Fruit fly (Drosophila melanogaster) whole organism, prepupa: ENCODE data around the gene ND-ASHI.

Experiments
- Blimp-1 ChIP-seq: fragments of 200-800 bp; sonication (Bioruptor generic); optimal IDR thresholded peaks from 3 replicates; lab custom pipeline; 2017; ENCODE audit warnings: missing biosample characterization, missing genetic modification characterization, mild to moderate bottlenecking, moderate library complexity, missing genetic modification reagents
- CG10631 ChIP-seq: fragments of 200-800 bp; sonication (Bioruptor generic); optimal IDR thresholded peaks from 2 replicates; lab custom pipeline; 2016; ENCODE audit warnings: missing biosample characterization, missing genetic modification characterization
- CG10669 ChIP-seq: fragments of 200-800 bp; sonication (Bioruptor generic); optimal IDR thresholded peaks from 3 replicates; lab custom pipeline; 2018; ENCODE audit warnings: missing biosample characterization, mild to moderate bottlenecking, missing genetic modification characterization, moderate library complexity
- CG11294 ChIP-seq: fragments of 200-800 bp; sonication (Bioruptor generic); IDR thresholded peaks from 2 replicates; pipeline ENCODE4 v1.3.6; 2022; ENCODE audit warnings: missing biosample characterization, missing genetic modification characterization
- CG11762 ChIP-seq: fragments of 200-800 bp; sonication (Bioruptor generic); optimal IDR thresholded peaks from 3 replicates; lab custom pipeline; 2016; ENCODE audit warnings: missing biosample characterization, missing genetic modification characterization; ENCODE audit not compliant: insufficient read depth
- CG11902 ChIP-seq: fragments of 200-800 bp; sonication (Bioruptor generic); optimal IDR thresholded peaks from 3 replicates; lab custom pipeline; 2016; ENCODE audit warnings: missing biosample characterization, missing genetic modification characterization
- CG1621 ChIP-seq: fragments of 200-800 bp; sonication (Bioruptor generic); optimal IDR thresholded peaks from 3 replicates; lab custom pipeline; 2018; ENCODE audit warnings: missing biosample characterization, mild to moderate bottlenecking, missing genetic modification characterization
- CG16779 ChIP-seq: fragments of 200-800 bp; sonication (Bioruptor generic); optimal IDR thresholded peaks from 3 replicates; lab custom pipeline; 2017; ENCODE audit warnings: missing biosample characterization, mild to moderate bottlenecking, missing genetic modification characterization
- CG3032 ChIP-seq: fragments of 200-800 bp; optimal IDR thresholded peaks from 2 replicates; lab custom pipeline; 2019; ENCODE audit warnings: missing biosample characterization, mild to moderate bottlenecking, missing genetic modification characterization, moderate library complexity
- CG32006 ChIP-seq: fragments of 200-800 bp; sonication (Bioruptor generic); optimal IDR thresholded peaks from 3 replicates; lab custom pipeline; 2017; ENCODE audit warnings: missing biosample characterization, mild to moderate bottlenecking, missing genetic modification characterization
- CG34406 ChIP-seq: fragments of 200-800 bp; sonication (Bioruptor generic); optimal IDR thresholded peaks from 3 replicates; lab custom pipeline; 2016; ENCODE audit warnings: missing biosample characterization, missing genetic modification characterization
- CG3919 ChIP-seq: fragments of 200-800 bp; sonication (Bioruptor generic); optimal IDR thresholded peaks from 3 replicates; lab custom pipeline; 2016; ENCODE audit warnings: missing biosample characterization, missing genetic modification characterization
- CG4318 ChIP-seq: fragments of 200-800 bp; sonication (Bioruptor generic); optimal IDR thresholded peaks from 3 replicates; lab custom pipeline; 2017; ENCODE audit warnings: missing biosample characterization, mild to moderate bottlenecking, missing genetic modification characterization
- CG6276 ChIP-seq: fragments of 200-800 bp; sonication (Bioruptor generic); optimal IDR thresholded peaks from 2 replicates; lab custom pipeline; 2017; ENCODE audit warnings: missing biosample characterization, mild to moderate bottlenecking, missing genetic modification characterization
- CG6792 ChIP-seq: fragments of 200-800 bp; sonication (Bioruptor generic); optimal IDR thresholded peaks from 3 replicates; lab custom pipeline; 2016; ENCODE audit warnings: missing biosample characterization, missing genetic modification characterization
- CG6808 ChIP-seq: fragments of 200-800 bp; sonication (Bioruptor generic); optimal IDR thresholded peaks from 3 replicates; lab custom pipeline; 2017; ENCODE audit warnings: missing biosample characterization, missing genetic modification characterization, mild to moderate bottlenecking, moderate library complexity, missing genetic modification reagents
- CG6854 ChIP-seq: fragments of 200-800 bp; sonication (Bioruptor generic); optimal IDR thresholded peaks from 2 replicates; lab custom pipeline; 2017; ENCODE audit warnings: missing biosample characterization, mild to moderate bottlenecking, missing genetic modification characterization
- CG7368 ChIP-seq: fragments of 200-800 bp; sonication (Bioruptor generic); optimal IDR thresholded peaks from 3 replicates; lab custom pipeline; 2016; ENCODE audit warnings: missing biosample characterization, missing genetic modification characterization
- CG8119 ChIP-seq: fragments of 200-800 bp; sonication (Bioruptor generic); IDR thresholded peaks from 3 replicates; pipeline ENCODE4 v1.3.6; 2022; ENCODE audit warnings: missing biosample characterization, missing genetic modification characterization
- CG8319 ChIP-seq: fragments of 200-800 bp; sonication (Bioruptor generic); optimal IDR thresholded peaks from 3 replicates; lab custom pipeline; 2016; ENCODE audit warnings: missing biosample characterization, missing genetic modification characterization
- CG9139 ChIP-seq: fragments of 200-800 bp; sonication (Bioruptor generic); optimal IDR thresholded peaks from 3 replicates; lab custom pipeline; 2017; ENCODE audit warnings: missing biosample characterization, mild to moderate bottlenecking, missing genetic modification characterization
- Eip75B ChIP-seq: fragments of 200-800 bp; sonication (Bioruptor generic); optimal IDR thresholded peaks from 3 replicates; lab custom pipeline; 2016; ENCODE audit warnings: missing biosample characterization, missing genetic modification characterization
- Eip78C ChIP-seq: fragments of 200-800 bp; sonication (Bioruptor generic); peaks from one replicate; lab custom pipeline; 2016; ENCODE audit warnings: missing biosample characterization, missing genetic modification characterization
- Eip93F ChIP-seq: fragments of 200-800 bp; sonication (Bioruptor generic); optimal IDR thresholded peaks from 2 replicates; lab custom pipeline; 2016; ENCODE audit warnings: missing biosample characterization, mild to moderate bottlenecking, missing genetic modification characterization
- Ets21C ChIP-seq: fragments of 200-800 bp; sonication (Bioruptor generic); optimal IDR thresholded peaks from 3 replicates; lab custom pipeline; 2016; ENCODE audit warnings: missing biosample characterization, missing genetic modification characterization
- Ets96B ChIP-seq: fragments of 200-800 bp; optimal IDR thresholded peaks from 2 replicates; lab custom pipeline; 2019; ENCODE audit warnings: missing biosample characterization, mild to moderate bottlenecking, missing genetic modification characterization, moderate library complexity
- Gug ChIP-seq: fragments of 200-800 bp; sonication (Bioruptor generic); IDR thresholded peaks from 2 replicates; pipeline ENCODE4 v1.3.6; 2022; ENCODE audit warnings: missing biosample characterization, missing genetic modification characterization
- Hr39 ChIP-seq: fragments of 200-800 bp; sonication (Bioruptor generic); optimal IDR thresholded peaks from 2 replicates; lab custom pipeline; 2016; ENCODE audit warnings: missing biosample characterization, missing genetic modification characterization
- Hr4 ChIP-seq: fragments of 200-800 bp; sonication (Bioruptor generic); optimal IDR thresholded peaks from 3 replicates; lab custom pipeline; 2016; ENCODE audit warnings: missing biosample characterization, missing genetic modification characterization
- Lpt ChIP-seq: fragments of 200-800 bp; sonication (Bioruptor generic); optimal IDR thresholded peaks from 3 replicates; lab custom pipeline; 2016; ENCODE audit warnings: missing biosample characterization, missing genetic modification characterization
- Met ChIP-seq: fragments of 200-800 bp; sonication (Bioruptor generic); optimal IDR thresholded peaks from 3 replicates; lab custom pipeline; 2016; ENCODE audit warnings: missing biosample characterization, missing genetic modification characterization
- Smox ChIP-seq: fragments of 200-800 bp; sonication (Bioruptor generic); optimal IDR thresholded peaks from 3 replicates; lab custom pipeline; 2016; ENCODE audit warnings: missing biosample characterization, missing genetic modification characterization
- Sox102F ChIP-seq: fragments of 200-800 bp; sonication (Bioruptor generic); optimal IDR thresholded peaks from 2 replicates; lab custom pipeline; 2016; ENCODE audit warnings: missing biosample characterization, mild to moderate bottlenecking, missing genetic modification characterization
- Sox14 ChIP-seq: fragments of 200-800 bp; sonication (Bioruptor generic); optimal IDR thresholded peaks from 3 replicates; lab custom pipeline; 2016; ENCODE audit warnings: missing biosample characterization, missing genetic modification characterization
- Sox15 ChIP-seq: fragments of 200-800 bp; sonication (Bioruptor generic); optimal IDR thresholded peaks from 3 replicates; lab custom pipeline; 2016; ENCODE audit warnings: missing biosample characterization, missing genetic modification characterization
- achi ChIP-seq: fragments of 200-800 bp; sonication (Bioruptor generic); optimal IDR thresholded peaks from 3 replicates; lab custom pipeline; 2016; ENCODE audit warnings: missing biosample characterization, missing genetic modification characterization
- cyc ChIP-seq: fragments of 200-800 bp; sonication (Bioruptor generic); optimal IDR thresholded peaks from 3 replicates; lab custom pipeline; 2016; ENCODE audit warnings: missing biosample characterization, missing genetic modification characterization
- dac ChIP-seq: fragments of 200-800 bp; sonication (Bioruptor generic); optimal IDR thresholded peaks from 2 replicates; lab custom pipeline; 2017; ENCODE audit warnings: missing biosample characterization, mild to moderate bottlenecking, missing genetic modification characterization
- dsx ChIP-seq: fragments of 200-800 bp; optimal IDR thresholded peaks from 3 replicates; lab custom pipeline; 2019; ENCODE audit warnings: missing biosample characterization, mild to moderate bottlenecking, missing genetic modification characterization, moderate library complexity; ENCODE audit not compliant: poor library complexity, severe bottlenecking
- eg ChIP-seq: fragments of 200-800 bp; sonication (Bioruptor generic); IDR thresholded peaks from 3 replicates; pipeline ENCODE4 v1.3.6; 2022; ENCODE audit warnings: missing biosample characterization, missing genetic modification characterization
- esn ChIP-seq: fragments of 200-800 bp; sonication (Bioruptor generic); optimal IDR thresholded peaks from 2 replicates; lab custom pipeline; 2016; ENCODE audit warnings: missing biosample characterization, mild to moderate bottlenecking, missing genetic modification characterization, moderate library complexity
- fd59A ChIP-seq: fragments of 200-800 bp; sonication (Bioruptor generic); optimal IDR thresholded peaks from 2 replicates; lab custom pipeline; 2017; ENCODE audit warnings: missing biosample characterization, mild to moderate bottlenecking, missing genetic modification characterization, missing genetic modification reagents
- fd85E ChIP-seq: fragments of 200-800 bp; sonication (Bioruptor generic); optimal IDR thresholded peaks from 3 replicates; lab custom pipeline; 2016; ENCODE audit warnings: missing biosample characterization, missing genetic modification characterization
- fkh ChIP-seq: fragments of 200-800 bp; sonication (Bioruptor generic); optimal IDR thresholded peaks from 3 replicates; lab custom pipeline; 2017; ENCODE audit warnings: missing biosample characterization, mild to moderate bottlenecking, missing genetic modification characterization, moderate library complexity
- lz ChIP-seq: fragments of 200-800 bp; sonication (Bioruptor generic); optimal IDR thresholded peaks from 3 replicates; lab custom pipeline; 2016; ENCODE audit warnings: missing biosample characterization, missing genetic modification characterization
- net ChIP-seq: fragments of 200-800 bp; sonication (Bioruptor generic); optimal IDR thresholded peaks from 3 replicates; lab custom pipeline; 2016; ENCODE audit warnings: missing biosample characterization, missing genetic modification characterization
- pdm3 ChIP-seq: fragments of 200-800 bp; sonication (Bioruptor generic); optimal IDR thresholded peaks from 3 replicates; lab custom pipeline; 2016; ENCODE audit warnings: missing biosample characterization, missing genetic modification characterization
- ss ChIP-seq, 2 experiments: fragments of 200-800 bp; sonication (Bioruptor generic); optimal IDR thresholded peaks; 2 replicates in 1 of 2; 3 replicates in 1 of 2; lab custom pipeline; 2017 to 2018; ENCODE audit warnings: mild to moderate bottlenecking in 2 of 2, missing biosample characterization in 2 of 2, missing genetic modification characterization in 2 of 2, moderate library complexity in 1 of 2
- vri ChIP-seq: fragments of 200-800 bp; sonication (Bioruptor generic); optimal IDR thresholded peaks from 3 replicates; lab custom pipeline; 2016; ENCODE audit warnings: missing biosample characterization, mild to moderate bottlenecking, missing genetic modification characterization

The ND-ASHI gene

DNA sequence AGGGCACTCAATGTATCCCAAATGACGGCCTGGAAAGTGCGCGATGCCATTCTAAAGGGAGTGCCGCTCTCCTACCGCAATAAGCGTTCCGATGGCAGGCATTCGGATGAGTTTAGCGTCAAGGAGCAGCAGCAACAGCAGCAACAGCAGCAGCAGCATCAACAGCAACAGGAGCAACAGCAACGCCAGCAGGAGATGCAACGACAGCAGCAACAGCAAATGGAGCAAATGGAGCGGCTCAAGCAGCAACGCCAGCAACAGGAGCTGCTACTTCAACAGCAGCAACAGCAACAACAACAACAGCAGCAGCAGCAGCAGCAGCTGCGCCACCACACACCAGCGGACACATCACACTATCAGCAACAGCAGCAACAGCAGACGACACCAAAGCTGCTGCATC, 37.3 kb upstream of the ND-ASHI start:
- TF ChIP-seq dsx (no peak), CG3032 (no peak), CG8119 (GFP tag; lab: Robert Waterston, UW) (no peak), Smox (no peak), CG10631 (no peak), lz (GFP tag; lab: Kevin White, UChicago) (no peak), CG32006 (GFP tag; lab: Kevin White, UChicago) (no peak), achi (no peak), CG6808 (GFP tag; lab: Kevin White, UChicago) (no peak), CG4318 (GFP tag; lab: Kevin White, UChicago) (no peak), CG11902 (no peak), Eip75B (GFP tag; lab: Kevin White, UChicago) (no peak)

DNA sequence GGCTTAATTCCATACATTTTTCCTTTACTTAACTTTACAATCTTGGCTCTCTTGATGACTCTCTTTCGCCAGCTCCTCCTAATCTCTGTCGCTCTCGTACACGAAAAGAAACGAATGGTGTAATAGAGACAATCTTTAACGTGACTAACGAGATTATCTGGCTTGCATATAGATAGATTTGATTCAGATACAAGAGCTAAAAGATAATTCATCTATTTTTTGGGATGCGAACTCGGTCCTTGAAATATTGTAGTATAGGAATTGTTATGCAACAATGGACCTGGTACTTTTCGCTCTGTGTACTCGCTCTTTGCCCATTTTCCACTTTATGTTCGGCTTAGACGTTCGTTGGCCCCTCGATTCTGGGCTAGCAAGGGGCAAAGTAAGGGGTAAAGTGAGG, 32.4 kb upstream of the ND-ASHI start:
- peak; percentile 65 for TF ChIP-seq CG9139 (GFP tag; lab: Kevin White, UChicago)
- TF ChIP-seq CG3032 = peak; percentile 69
- TF ChIP-seq CG6808 (GFP tag; lab: Kevin White, UChicago) = peak; percentile 71
- TF ChIP-seq CG1621 (tag; lab: Kevin White, UChicago) = peak; percentile 78
- TF ChIP-seq Hr39 (GFP tag; lab: Kevin White, UChicago) = peak; percentile 59
- TF ChIP-seq Lpt (GFP tag; lab: Kevin White, UChicago) = peak; percentile 90
- peak; percentile 78 for TF ChIP-seq CG7368
- TF ChIP-seq CG3919 (GFP tag; lab: Kevin White, UChicago) = peak; percentile 84
- TF ChIP-seq CG32006 (GFP tag; lab: Kevin White, UChicago) = peak; percentile 97
- TF ChIP-seq CG10631 = peak; percentile 83
- peak; percentile 73 for TF ChIP-seq lz (GFP tag; lab: Kevin White, UChicago)
- peak; percentile 86 for TF ChIP-seq Sox14 (GFP tag; lab: Kevin White, UChicago)
- no peak for TF ChIP-seq fkh (GFP tag; lab: Kevin White, UChicago)
- peak; percentile 40 for TF ChIP-seq CG11902
- peak; percentile 83 for TF ChIP-seq Eip75B (GFP tag; lab: Kevin White, UChicago)
- TF ChIP-seq Ets96B (tag; lab: Kevin White, UChicago) = peak; percentile 78
- peak; percentile 85 for TF ChIP-seq CG16779 (tag; lab: Kevin White, UChicago)
- TF ChIP-seq Eip93F (GFP tag; lab: Kevin White, UChicago) = no peak
- peak; percentile 86 for TF ChIP-seq CG11294 (GFP tag; lab: Robert Waterston, UW)
- peak; percentile 91 for TF ChIP-seq dac (GFP tag; lab: Kevin White, UChicago)
- TF ChIP-seq CG8319 (GFP tag; lab: Kevin White, UChicago) = peak; percentile 54
- TF ChIP-seq Blimp-1 (GFP tag; lab: Kevin White, UChicago) = no peak
- TF ChIP-seq fd59A (GFP tag; lab: Kevin White, UChicago) = peak; percentile 71
- peak; percentile 70 to 76 for TF ChIP-seq ss (GFP tag; optimal IDR thresholded peaks at IDR 0.05; lab: Kevin White, UChicago)
- TF ChIP-seq vri (GFP tag; lab: Kevin White, UChicago) = peak; percentile 60
- TF ChIP-seq CG6792 (GFP tag; lab: Kevin White, UChicago) = peak; percentile 76
- no peak for TF ChIP-seq fd85E (GFP tag; lab: Kevin White, UChicago)
- peak; percentile 85 for TF ChIP-seq pdm3 (GFP tag; lab: Kevin White, UChicago)
- peak; percentile 94 for TF ChIP-seq Eip78C (GFP tag; lab: Kevin White, UChicago)
- peak; percentile 69 for TF ChIP-seq cyc (GFP tag; lab: Kevin White, UChicago)
- peak; percentile 88 for TF ChIP-seq net
- TF ChIP-seq Sox102F (GFP tag; lab: Kevin White, UChicago) = peak; percentile 64
- TF ChIP-seq eg = peak; percentile 94
- peak; percentile 70 for TF ChIP-seq Met (GFP tag; lab: Kevin White, UChicago)
- peak; percentile 62 for TF ChIP-seq CG34406
- peak; percentile 73 for TF ChIP-seq esn (GFP tag; lab: Kevin White, UChicago)
- TF ChIP-seq Sox15 (GFP tag; lab: Kevin White, UChicago) = peak; percentile 31
- peak; percentile 73 for TF ChIP-seq dsx
- TF ChIP-seq CG11762 (GFP tag; lab: Kevin White, UChicago) = peak; percentile 66
- TF ChIP-seq Ets21C (GFP tag; lab: Kevin White, UChicago) = peak; percentile 38
- no peak for TF ChIP-seq CG6854 (GFP tag; lab: Kevin White, UChicago)
- TF ChIP-seq Hr4 (GFP tag; lab: Kevin White, UChicago) = peak; percentile 93
- peak; percentile 79 for TF ChIP-seq CG10669 (GFP tag; lab: Kevin White, UChicago)
- TF ChIP-seq CG6276 (GFP tag; lab: Kevin White, UChicago) = peak; percentile 95
- peak; percentile 88 for TF ChIP-seq Gug (GFP tag; lab: Robert Waterston, UW)
